Fruit fly (Drosophila melanogaster): ENCODE data around the gene Ran.
A peak's percentile ranks its signal among the peaks of the same experiment; 100 is the strongest.

Ran gene

dm6 chrX:11124749-11125508 lies 23.6 kb downstream of the Ran start, which contains the start of gene Rpt3 (continued):
- TF ChIP-seq CG11398 (GFP tag; optimal IDR thresholded peaks at IDR 0.05), result no peak
- no peak for TF ChIP-seq CG8388 (GFP tag; optimal IDR thresholded peaks at IDR 0.05)
- TF ChIP-seq repo (GFP tag; optimal IDR thresholded peaks at IDR 0.05), result no peak
- no peak for TF ChIP-seq cwo (GFP tag; optimal IDR thresholded peaks at IDR 0.05)
- peak; percentile 39 for TF ChIP-seq nmo (GFP tag; optimal IDR thresholded peaks at IDR 0.05)
- TF ChIP-seq CG8765 (GFP tag; IDR thresholded peaks at IDR 0.05), result no peak
- TF ChIP-seq CG17385 (GFP tag; optimal IDR thresholded peaks at IDR 0.05), result no peak
- no peak for TF ChIP-seq CG2889 (GFP tag; IDR thresholded peaks at IDR 0.05)
- TF ChIP-seq Dad (GFP tag; optimal IDR thresholded peaks at IDR 0.05), result no peak
- TF ChIP-seq crol (GFP tag; IDR thresholded peaks at IDR 0.05), result no peak
- TF ChIP-seq yki (optimal IDR thresholded peaks at IDR 0.05), result no peak
- no peak for TF ChIP-seq fd3F (GFP tag; optimal IDR thresholded peaks at IDR 0.05)
- no peak for TF ChIP-seq slp2 (GFP tag; optimal IDR thresholded peaks at IDR 0.05)
- TF ChIP-seq ind (GFP tag; optimal IDR thresholded peaks at IDR 0.05), result no peak
- no peak for TF ChIP-seq klu (GFP tag; IDR thresholded peaks at IDR 0.05)
- TF ChIP-seq Drgx (GFP tag; IDR thresholded peaks at IDR 0.05), result no peak
- TF ChIP-seq Eip74EF (GFP tag; optimal IDR thresholded peaks at IDR 0.05), result no peak
- no peak for TF ChIP-seq vvl (GFP tag; IDR thresholded peaks at IDR 0.05)
- peak; percentile 30 for TF ChIP-seq trem (tag; optimal IDR thresholded peaks at IDR 0.05)
- TF ChIP-seq CG14710 (tag; optimal IDR thresholded peaks at IDR 0.05), result peak; percentile 99
- no peak for TF ChIP-seq tll (GFP tag; optimal IDR thresholded peaks at IDR 0.05)
- TF ChIP-seq CG12744 (GFP tag; optimal IDR thresholded peaks at IDR 0.05), result no peak
- TF ChIP-seq ttk (GFP tag; IDR thresholded peaks at IDR 0.05), result no peak
- TF ChIP-seq CG2199 (GFP tag; IDR thresholded peaks at IDR 0.05), result no peak
- TF ChIP-seq Fer1 (GFP tag; optimal IDR thresholded peaks at IDR 0.05), result no peak
- TF ChIP-seq pita (GFP tag; optimal IDR thresholded peaks at IDR 0.05), result no peak
- no peak for TF ChIP-seq CG5953 (GFP tag; IDR thresholded peaks at IDR 0.05)
- no peak for TF ChIP-seq CG1792 (GFP tag; optimal IDR thresholded peaks at IDR 0.05)
- TF ChIP-seq corto (GFP tag; optimal IDR thresholded peaks at IDR 0.05), result no peak
- no peak for TF ChIP-seq CG5180 (GFP tag; optimal IDR thresholded peaks at IDR 0.05)
- no peak for TF ChIP-seq exex (tag; optimal IDR thresholded peaks at IDR 0.05)
- peak; percentile 76 for TF ChIP-seq Med (GFP tag)
- no peak for TF ChIP-seq CG1024 (GFP tag; IDR thresholded peaks at IDR 0.05)
- TF ChIP-seq tup (GFP tag; optimal IDR thresholded peaks at IDR 0.05), result no peak
- TF ChIP-seq CG15601 (tag; optimal IDR thresholded peaks at IDR 0.05), result no peak
- peak; percentile 88 for TF ChIP-seq Scr (GFP tag; IDR thresholded peaks at IDR 0.05; ENCODE audit: partially characterized antibody)
- TF ChIP-seq CG32767 (GFP tag; IDR thresholded peaks at IDR 0.05), result no peak
- no peak for TF ChIP-seq CG17829 (tag; optimal IDR thresholded peaks at IDR 0.05)
- no peak for TF ChIP-seq Atf6 (GFP tag; IDR thresholded peaks at IDR 0.05)
- no peak for TF ChIP-seq pan (optimal IDR thresholded peaks at IDR 0.05)
- TF ChIP-seq pan (GFP tag; optimal IDR thresholded peaks at IDR 0.05 in 1 of 2, IDR thresholded peaks at IDR 0.05 in 1 of 2), result no peak
- no peak for TF ChIP-seq lov (optimal IDR thresholded peaks at IDR 0.05)
- TF ChIP-seq lov (GFP tag; IDR thresholded peaks at IDR 0.05), result no peak
- peak; percentile 78 for TF ChIP-seq CG13287 (GFP tag; IDR thresholded peaks at IDR 0.05; ENCODE audit: partially characterized antibody)
- no peak for TF ChIP-seq CG10147 (GFP tag; optimal IDR thresholded peaks at IDR 0.05)
- no peak for TF ChIP-seq CG18619 (GFP tag; optimal IDR thresholded peaks at IDR 0.05)
- TF ChIP-seq sens-2 (GFP tag; IDR thresholded peaks at IDR 0.05), result no peak
- no peak for TF ChIP-seq cad (GFP tag; optimal IDR thresholded peaks at IDR 0.05)
- TF ChIP-seq Myb (GFP tag; optimal IDR thresholded peaks at IDR 0.05), result peak; percentile 37
- TF ChIP-seq CG12104 (GFP tag; optimal IDR thresholded peaks at IDR 0.05), result no peak
- no peak for TF ChIP-seq Side (GFP tag; optimal IDR thresholded peaks at IDR 0.05)

Measured in whole organism, embryonic.